Fruit fly (Drosophila melanogaster) whole organism, embryonic: Measurements from ENCODE around the gene Hnf4.

ENCODE experiments used
- ATbp ChIP-seq: fragments of 200-800 bp; sonication (Bioruptor generic); optimal IDR thresholded peaks from 2 replicates; lab custom pipeline; 2017; ENCODE audit warnings: missing biosample characterization, mild to moderate bottlenecking, missing genetic modification characterization, missing genetic modification reagents
- Adf1 ChIP-seq: fragments of 200-800 bp; sonication (Bioruptor generic); IDR thresholded peaks from 2 replicates; pipeline ENCODE4 v1.3.6; 2022; ENCODE audit warnings: missing biosample characterization, missing genetic modification characterization
- Aef1 ChIP-seq: fragments of 200-800 bp; sonication (Bioruptor generic); IDR thresholded peaks from 3 replicates; pipeline ENCODE4 v1.3.6; 2022; ENCODE audit warnings: missing biosample characterization, missing genetic modification characterization
- Atf6 ChIP-seq: fragments of 200-800 bp; sonication (Bioruptor generic); IDR thresholded peaks from 2 replicates; pipeline ENCODE4 v1.3.6; 2022; ENCODE audit warnings: missing biosample characterization, missing genetic modification characterization
- Bgb ChIP-seq: fragments of 200-800 bp; sonication (Bioruptor generic); IDR thresholded peaks from 2 replicates; pipeline ENCODE4 v1.3.6; 2022; ENCODE audit warnings: missing biosample characterization, missing genetic modification characterization; ENCODE audit not compliant: partially characterized antibody
- CG10431 ChIP-seq: fragments of 200-800 bp; sonication (Bioruptor generic); optimal IDR thresholded peaks from 3 replicates; lab custom pipeline; 2018; ENCODE audit warnings: missing biosample characterization, mild to moderate bottlenecking, missing genetic modification characterization
- CG10543 ChIP-seq: fragments of 200-800 bp; sonication (Bioruptor generic); optimal IDR thresholded peaks from 3 replicates; lab custom pipeline; 2017; ENCODE audit warnings: missing biosample characterization, mild to moderate bottlenecking, missing genetic modification characterization, moderate library complexity
- CG13287 ChIP-seq: fragments of 200-800 bp; sonication (Bioruptor generic); IDR thresholded peaks from 2 replicates; pipeline ENCODE4 v1.3.6; 2022; ENCODE audit warnings: missing biosample characterization, missing genetic modification characterization; ENCODE audit not compliant: partially characterized antibody
- CG13296 ChIP-seq: fragments of 200-800 bp; sonication (Bioruptor generic); optimal IDR thresholded peaks from 3 replicates; lab custom pipeline; 2018; ENCODE audit warnings: missing biosample characterization, mild to moderate bottlenecking, missing genetic modification characterization
- CG13624 ChIP-seq: fragments of 200-800 bp; sonication (Bioruptor generic); optimal IDR thresholded peaks from 2 replicates; lab custom pipeline; 2016; ENCODE audit warnings: missing biosample characterization, missing genetic modification characterization
- CG13894 ChIP-seq: fragments of 200-800 bp; sonication (Bioruptor generic); optimal IDR thresholded peaks from 3 replicates; lab custom pipeline; 2018; ENCODE audit warnings: missing biosample characterization, mild to moderate bottlenecking, missing genetic modification characterization, moderate library complexity
- CG14667 ChIP-seq: fragments of 200-800 bp; sonication (Bioruptor generic); IDR thresholded peaks from 2 replicates; pipeline ENCODE4 v1.3.6; 2022; ENCODE audit warnings: missing biosample characterization, missing genetic modification characterization
- CG1647 ChIP-seq: fragments of 200-800 bp; sonication (Bioruptor generic); optimal IDR thresholded peaks from 3 replicates; lab custom pipeline; 2016; ENCODE audit warnings: missing biosample characterization, missing genetic modification characterization
- CG2875 ChIP-seq: fragments of 200-800 bp; sonication (Bioruptor generic); optimal IDR thresholded peaks from 2 replicates; lab custom pipeline; 2017; ENCODE audit warnings: missing biosample characterization, mild to moderate bottlenecking, missing genetic modification characterization, missing genetic modification reagents
- CG31365 ChIP-seq: fragments of 200-800 bp; sonication (Bioruptor generic); optimal IDR thresholded peaks from 2 replicates; lab custom pipeline; 2018; ENCODE audit warnings: missing biosample characterization, mild to moderate bottlenecking, missing genetic modification characterization
- CG31388 ChIP-seq: fragments of 200-800 bp; sonication (Bioruptor generic); optimal IDR thresholded peaks from 2 replicates; lab custom pipeline; 2016; ENCODE audit warnings: missing biosample characterization, missing genetic modification characterization
- CG3281 ChIP-seq: fragments of 200-800 bp; sonication (Bioruptor generic); optimal IDR thresholded peaks from 3 replicates; lab custom pipeline; 2017; ENCODE audit warnings: missing biosample characterization, mild to moderate bottlenecking, missing genetic modification characterization
- CG34224 ChIP-seq: fragments of 200-800 bp; sonication (Bioruptor generic); IDR thresholded peaks from 3 replicates; pipeline ENCODE4 v1.3.6; 2022; ENCODE audit warnings: missing biosample characterization, missing genetic modification characterization; ENCODE audit not compliant: partially characterized antibody
- CG4360 ChIP-seq: fragments of 200-800 bp; sonication (Bioruptor generic); IDR thresholded peaks from 2 replicates; pipeline ENCODE4 v1.3.6; 2022; ENCODE audit warnings: missing biosample characterization, missing genetic modification characterization
- CG43689 ChIP-seq: fragments of 200-800 bp; sonication (Bioruptor generic); IDR thresholded peaks from 2 replicates; pipeline ENCODE4 v1.3.6; 2022; ENCODE audit warnings: missing biosample characterization, missing genetic modification characterization
- CG8924 ChIP-seq: fragments of 200-800 bp; optimal IDR thresholded peaks from 3 replicates; lab custom pipeline; 2019; ENCODE audit warnings: missing biosample characterization, mild to moderate bottlenecking, missing genetic modification characterization, moderate library complexity
- CG9797 ChIP-seq: fragments of 200-800 bp; sonication (Bioruptor generic); optimal IDR thresholded peaks from 3 replicates; lab custom pipeline; 2018; ENCODE audit warnings: missing biosample characterization, mild to moderate bottlenecking, missing genetic modification characterization
- Dip3 ChIP-seq: fragments of 200-800 bp; sonication (Bioruptor generic); optimal IDR thresholded peaks from 3 replicates; lab custom pipeline; 2016; ENCODE audit warnings: missing biosample characterization, missing genetic modification characterization
- Eip74EF ChIP-seq, 2 experiments: fragments of 200-800 bp in 1 of 2; fragments of >200 bp in 1 of 2; sonication (Bioruptor generic) in 1 of 2; optimal IDR thresholded peaks; 2 replicates each; lab custom pipeline; 2017 to 2019; ENCODE audit warnings: missing biosample characterization in 2 of 2, missing genetic modification characterization in 2 of 2, mild to moderate bottlenecking in 1 of 2, moderate library complexity in 1 of 2
- HmgD ChIP-seq: fragments of 200-800 bp; sonication (Bioruptor generic); optimal IDR thresholded peaks from 3 replicates; lab custom pipeline; 2016; ENCODE audit warnings: missing biosample characterization, missing genetic modification characterization
- Hr51 ChIP-seq, 2 experiments: fragments of 200-800 bp; sonication (Bioruptor generic); optimal IDR thresholded peaks; 2 replicates in 1 of 2; 3 replicates in 1 of 2; lab custom pipeline; 2016 to 2018; ENCODE audit warnings: missing biosample characterization in 2 of 2, missing genetic modification characterization in 2 of 2, mild to moderate bottlenecking in 1 of 2, moderate library complexity in 1 of 2
- Jarid2 ChIP-seq: fragments of 200-800 bp; sonication (Bioruptor generic); optimal IDR thresholded peaks from 3 replicates; lab custom pipeline; 2017; ENCODE audit warnings: mild to moderate bottlenecking, missing biosample characterization, missing genetic modification reagents, missing genetic modification characterization
- Optix ChIP-seq: fragments of 200-800 bp; sonication (Bioruptor generic); IDR thresholded peaks from 3 replicates; pipeline ENCODE4 v1.3.6; 2022; ENCODE audit warnings: missing biosample characterization, missing genetic modification characterization
- Trl ChIP-seq, 3 experiments: fragments of >200 bp in 2 of 3; fragments of 200-800 bp in 1 of 3; sonication (Bioruptor generic) in 1 of 3; optimal IDR thresholded peaks; 2 replicates in 1 of 3; 3 replicates in 2 of 3; lab custom pipeline; 2016 to 2017; ENCODE audit warnings: missing biosample characterization in 1 of 3, missing genetic modification characterization in 1 of 3
- Vsx1 ChIP-seq: fragments of 200-800 bp; sonication (Bioruptor generic); optimal IDR thresholded peaks from 2 replicates; lab custom pipeline; 2017; ENCODE audit warnings: missing biosample characterization, mild to moderate bottlenecking, missing genetic modification characterization, missing genetic modification reagents
- amos ChIP-seq: fragments of 200-800 bp; sonication (Bioruptor generic); IDR thresholded peaks from 2 replicates; pipeline ENCODE4 v1.3.6; 2022; ENCODE audit warnings: missing biosample characterization, missing genetic modification characterization; ENCODE audit not compliant: partially characterized antibody
- cwo ChIP-seq: fragments of 200-800 bp; sonication (Bioruptor generic); optimal IDR thresholded peaks from 3 replicates; lab custom pipeline; 2017; ENCODE audit warnings: missing biosample characterization, missing genetic modification characterization, mild to moderate bottlenecking, moderate library complexity, missing genetic modification reagents
- en ChIP-seq: fragments of 200-800 bp; sonication (Bioruptor generic); optimal IDR thresholded peaks from 2 replicates; lab custom pipeline; 2016; ENCODE audit warnings: missing biosample characterization, missing genetic modification characterization
- gsb-n ChIP-seq: fragments of 200-800 bp; sonication (Bioruptor generic); optimal IDR thresholded peaks from 3 replicates; lab custom pipeline; 2018; ENCODE audit warnings: missing biosample characterization, mild to moderate bottlenecking, missing genetic modification characterization
- her ChIP-seq: fragments of 200-800 bp; sonication (Bioruptor generic); optimal IDR thresholded peaks from 2 replicates; lab custom pipeline; 2016; ENCODE audit warnings: missing biosample characterization, missing genetic modification characterization
- lab ChIP-seq: fragments of 200-800 bp; sonication (Bioruptor generic); optimal IDR thresholded peaks from 3 replicates; lab custom pipeline; 2017; ENCODE audit warnings: missing biosample characterization, missing genetic modification characterization, mild to moderate bottlenecking, moderate library complexity, missing genetic modification reagents
- lbe ChIP-seq: fragments of 200-800 bp; sonication (Bioruptor generic); optimal IDR thresholded peaks from 2 replicates; lab custom pipeline; 2016; ENCODE audit warnings: missing biosample characterization, mild to moderate bottlenecking, missing genetic modification characterization
- nau ChIP-seq: fragments of 200-800 bp; sonication (Bioruptor generic); optimal IDR thresholded peaks from 3 replicates; lab custom pipeline; 2017; ENCODE audit warnings: missing biosample characterization, mild to moderate bottlenecking, missing genetic modification characterization, missing genetic modification reagents
- nerfin-1 ChIP-seq: fragments of 200-800 bp; sonication (Bioruptor generic); optimal IDR thresholded peaks from 3 replicates; lab custom pipeline; 2019; ENCODE audit warnings: missing biosample characterization, mild to moderate bottlenecking, missing genetic modification characterization, moderate library complexity
- pho ChIP-seq: fragments of 200-800 bp; sonication (Bioruptor generic); optimal IDR thresholded peaks from 2 replicates; lab custom pipeline; 2016; ENCODE audit warnings: missing biosample characterization, missing genetic modification characterization
- sd ChIP-seq: fragments of 200-800 bp; sonication (Bioruptor generic); optimal IDR thresholded peaks from 3 replicates; lab custom pipeline; 2018; ENCODE audit warnings: missing biosample characterization, mild to moderate bottlenecking, missing genetic modification characterization, moderate library complexity
- sens ChIP-seq: fragments of 200-800 bp; sonication (Bioruptor generic); peaks from one replicate; lab custom pipeline; 2016; ENCODE audit warnings: missing biosample characterization, missing genetic modification characterization
- shn ChIP-seq: fragments of 200-800 bp; sonication (Bioruptor generic); optimal IDR thresholded peaks from 3 replicates; lab custom pipeline; 2016; ENCODE audit warnings: missing biosample characterization, missing genetic modification characterization
- sug ChIP-seq: fragments of 200-800 bp; optimal IDR thresholded peaks from 2 replicates; lab custom pipeline; 2019; ENCODE audit warnings: missing biosample characterization, mild to moderate bottlenecking, missing genetic modification characterization, moderate library complexity
- tna ChIP-seq: fragments of 200-800 bp; sonication (Bioruptor generic); IDR thresholded peaks from 2 replicates; pipeline ENCODE4 v1.3.6; 2022; ENCODE audit warnings: missing biosample characterization, missing genetic modification characterization; ENCODE audit not compliant: partially characterized antibody
- trh ChIP-seq: fragments of 200-800 bp; sonication (Bioruptor generic); optimal IDR thresholded peaks from 2 replicates; lab custom pipeline; 2016; ENCODE audit warnings: missing biosample characterization, missing genetic modification characterization
- vvl ChIP-seq: fragments of 200-800 bp; sonication (Bioruptor generic); IDR thresholded peaks from 2 replicates; pipeline ENCODE4 v1.3.6; 2022; ENCODE audit warnings: missing biosample characterization, missing genetic modification characterization

Gene Hnf4

DNA sequence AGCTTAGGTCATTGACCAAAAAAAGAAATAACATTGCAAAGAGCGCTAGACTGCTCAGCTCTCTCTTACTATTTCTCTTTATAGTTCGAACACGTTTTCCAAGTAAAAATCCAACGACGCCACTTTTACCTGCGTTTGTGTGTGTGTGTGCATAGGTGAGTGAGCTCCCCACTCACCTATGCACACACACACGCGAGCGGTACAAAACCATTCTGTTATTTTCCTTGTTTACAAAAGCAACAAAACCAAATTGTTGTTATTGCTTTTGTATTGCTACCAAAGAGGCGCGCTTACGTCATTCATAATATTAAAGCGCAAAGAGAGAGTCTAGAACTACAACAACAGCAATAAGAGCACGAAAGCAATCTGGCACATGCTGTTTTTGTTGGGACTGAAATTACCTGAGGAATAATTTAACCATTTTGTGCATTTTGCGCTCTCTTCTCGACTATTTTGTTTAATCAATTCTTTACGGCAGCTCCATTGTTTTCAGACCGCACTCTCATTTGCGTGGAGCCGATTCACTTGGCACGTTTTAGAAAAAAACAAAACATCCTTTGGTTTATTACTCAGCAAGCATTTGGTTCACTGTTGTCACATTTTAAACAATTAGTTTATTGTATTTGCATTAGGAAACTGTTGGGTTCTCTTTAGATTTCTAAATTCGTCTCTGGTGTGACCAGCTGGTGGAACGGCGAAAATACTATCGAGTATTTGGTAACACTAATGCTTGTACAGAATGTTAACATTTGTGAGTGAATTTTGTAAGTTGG lies 30.8 kb upstream of the Hnf4 start, which contains the start of gene raw (continued):
- peak; percentile 60 for TF ChIP-seq sd (tag; lab: Kevin White, UChicago)
- TF ChIP-seq Adf1 (GFP tag; lab: Robert Waterston, UW), result 0 out of 2 replicates have a peak, but pooled peaks have one; percentile 13
- TF ChIP-seq lab (GFP tag; lab: Kevin White, UChicago), result peak; percentile 42
- no peak for TF ChIP-seq lbe (GFP tag; lab: Kevin White, UChicago)
- no peak for TF ChIP-seq trh
- peak in 1 of 2 experiments; percentile 58 for TF ChIP-seq Eip74EF (GFP tag; optimal IDR thresholded peaks at IDR 0.05; lab: Kevin White, UChicago)
- TF ChIP-seq CG31388 (GFP tag; lab: Kevin White, UChicago), result no peak
- peak; percentile 83 to 97 for TF ChIP-seq Trl (optimal IDR thresholded peaks at IDR 0.05; lab: Kevin White, UChicago)
- peak; percentile 5 for TF ChIP-seq Trl (GFP tag; optimal IDR thresholded peaks at IDR 0.05; lab: Kevin White, UChicago)
- TF ChIP-seq sens (GFP tag; lab: Kevin White, UChicago), result peak; percentile 85
- no peak for TF ChIP-seq amos (GFP tag; lab: Robert Waterston, UW)
- TF ChIP-seq pho, result no peak
- TF ChIP-seq CG13287, result peak; percentile 28
- TF ChIP-seq Aef1 (GFP tag; lab: Robert Waterston, UW), result peak; percentile 58; the same call in 2 of the 3 replicates
- TF ChIP-seq Dip3 (GFP tag; lab: Kevin White, UChicago), result no peak
- peak; percentile 50 for TF ChIP-seq CG13624 (GFP tag; lab: Kevin White, UChicago)
- peak; percentile 48 for TF ChIP-seq CG10431 (GFP tag; lab: Kevin White, UChicago)
- peak; percentile 16; the same call in 1 of the 2 replicates for TF ChIP-seq vvl (GFP tag; lab: Robert Waterston, UW)
- TF ChIP-seq Optix, result no peak
- TF ChIP-seq en (GFP tag; lab: Kevin White, UChicago), result no peak
- peak; percentile 20 for TF ChIP-seq CG31365 (tag; lab: Kevin White, UChicago)
- TF ChIP-seq CG4360 (GFP tag; lab: Robert Waterston, UW), result peak; percentile 88
- no peak for TF ChIP-seq CG1647 (GFP tag; lab: Kevin White, UChicago)
- peak; percentile 60 for TF ChIP-seq CG10543 (GFP tag; lab: Kevin White, UChicago)
- TF ChIP-seq her, result peak; percentile 19
- peak; percentile 43 for TF ChIP-seq cwo
- TF ChIP-seq Hr51 (GFP tag; optimal IDR thresholded peaks at IDR 0.05; lab: Kevin White, UChicago), result no peak
- peak; percentile 14; the same call in 1 of the 2 replicates for TF ChIP-seq Atf6 (GFP tag; lab: Robert Waterston, UW)
- TF ChIP-seq Vsx1 (GFP tag; lab: Kevin White, UChicago), result peak; percentile 48
- no peak for TF ChIP-seq CG43689 (GFP tag; lab: Robert Waterston, UW)
- peak; percentile 85 for TF ChIP-seq CG8924 (tag; lab: Kevin White, UChicago)
- no peak for TF ChIP-seq CG14667 (GFP tag; lab: Robert Waterston, UW)
- no peak for TF ChIP-seq CG2875
- TF ChIP-seq nerfin-1 (tag; lab: Kevin White, UChicago), result peak; percentile 39
- TF ChIP-seq CG3281 (GFP tag; lab: Kevin White, UChicago), result peak; percentile 12
- peak; percentile 24 for TF ChIP-seq ATbp (GFP tag; lab: Kevin White, UChicago)
- peak; percentile 53 for TF ChIP-seq sug (tag; lab: Kevin White, UChicago)
- TF ChIP-seq nau (GFP tag; lab: Kevin White, UChicago), result peak; percentile 27
- TF ChIP-seq shn (GFP tag; lab: Kevin White, UChicago), result no peak
- TF ChIP-seq CG34224 (GFP tag; lab: Robert Waterston, UW), result 0 out of 3 replicates have a peak, but pooled peaks have one; percentile 37
- peak; percentile 14 for TF ChIP-seq CG13296 (GFP tag; lab: Kevin White, UChicago)
- TF ChIP-seq CG13894 (tag; lab: Kevin White, UChicago), result peak; percentile 46
- TF ChIP-seq gsb-n (tag; lab: Kevin White, UChicago), result no peak
- peak; percentile 14 for TF ChIP-seq HmgD
- TF ChIP-seq Bgb (GFP tag; lab: Robert Waterston, UW), result 0 out of 2 replicates have a peak, but pooled peaks have one; percentile 3
- no peak for TF ChIP-seq Jarid2 (GFP tag; lab: Kevin White, UChicago)
- no peak for TF ChIP-seq tna (GFP tag; lab: Robert Waterston, UW)
- peak; percentile 68 for TF ChIP-seq CG9797
